Worm (Caenorhabditis elegans): ENCODE data around the gene H12C20.7.

Gene H12C20.7

DNA sequence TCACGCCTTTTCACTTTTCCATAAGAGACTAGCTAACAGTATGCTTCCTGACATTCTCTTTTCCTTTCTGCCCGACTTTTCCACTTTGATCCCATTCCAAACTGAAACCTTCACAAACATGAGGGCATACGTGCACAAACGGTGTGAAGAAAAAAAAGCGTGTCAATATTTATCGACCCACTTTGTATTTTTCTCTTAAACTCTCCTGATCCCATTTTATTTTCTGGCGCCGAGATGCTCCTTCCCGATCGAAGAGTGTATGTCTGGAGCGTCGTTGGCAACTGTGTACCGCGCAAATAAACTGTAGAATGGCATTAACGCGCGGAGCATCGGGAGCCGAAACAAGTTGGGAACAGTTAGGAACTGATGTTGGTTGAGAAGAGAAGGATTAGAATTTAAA is 43.2 kb downstream of the H12C20.7 start:
- TF ChIP-seq zag-1 (tag; optimal IDR thresholded peaks at IDR 0.05) (no peak), alr-1 (tag; optimal IDR thresholded peaks at IDR 0.05) (no peak), sma-9 (GFP tag; optimal IDR thresholded peaks at IDR 0.05) (peak; percentile 44), sma-9 (tag; optimal IDR thresholded peaks at IDR 0.05) (no peak), F13H6.1 (tag; optimal IDR thresholded peaks at IDR 0.05) (peak; percentile 82), nhr-129 (tag; optimal IDR thresholded peaks at IDR 0.05) (peak; percentile 41)

- TF ChIP-seq dmd-4 (tag; optimal IDR thresholded peaks at IDR 0.05) (no peak), snpc-4 (tag; optimal IDR thresholded peaks at IDR 0.05) (no peak), nhr-129 (tag; optimal IDR thresholded peaks at IDR 0.05) (peak; percentile 13), nhr-25 (tag; optimal IDR thresholded peaks at IDR 0.05) (peak; percentile 30), unc-55 (GFP tag; optimal IDR thresholded peaks at IDR 0.05) (no peak)
These were observed 44.0 kb downstream of the H12C20.7 start for ce11 chrV:11528633-11529327.

ce11 chrV:11527531-11527930 is 45.3 kb downstream of the H12C20.7 start, which contains the start of gene ccch-1:
ccch-1 (plus strand) TSS chrV:11527831.
- no peak for TF ChIP-seq peb-1 (tag; optimal IDR thresholded peaks at IDR 0.05)
- TF ChIP-seq ZK546.5 (tag; optimal IDR thresholded peaks at IDR 0.05) = no peak
- TF ChIP-seq mbf-1 (tag; optimal IDR thresholded peaks at IDR 0.05) = no peak
- TF ChIP-seq lsy-2 (tag; optimal IDR thresholded peaks at IDR 0.05) = no peak
- TF ChIP-seq F13H6.1 (tag; optimal IDR thresholded peaks at IDR 0.05) = no peak

ce11 chrV:11526927-11527491 is 45.8 kb downstream of the H12C20.7 start:
- TF ChIP-seq nhr-12 (tag; optimal IDR thresholded peaks at IDR 0.05) (no peak), nhr-25 (tag; optimal IDR thresholded peaks at IDR 0.05) (peak; percentile 53)

ce11 chrV:11525338-11525737 is 47.5 kb downstream of the H12C20.7 start:
- TF ChIP-seq snpc-4 (tag; optimal IDR thresholded peaks at IDR 0.05) = no peak
- TF ChIP-seq F13H6.1 (tag; optimal IDR thresholded peaks at IDR 0.05) = peak; percentile 59
- peak; percentile 59 for TF ChIP-seq blmp-1 (tag; optimal IDR thresholded peaks at IDR 0.05; ENCODE audit: insufficient read depth)
- TF ChIP-seq nhr-25 (tag; optimal IDR thresholded peaks at IDR 0.05) = peak; percentile 61

- TF ChIP-seq nhr-12 (tag; optimal IDR thresholded peaks at IDR 0.05) (peak; percentile 5), unc-62 (GFP tag; optimal IDR thresholded peaks at IDR 0.05) (peak; percentile 31), nhr-77 (tag; optimal IDR thresholded peaks at IDR 0.05) (peak; percentile 62), lin-11 (tag; optimal IDR thresholded peaks at IDR 0.05) (peak; percentile 79), mab-5 (tag; optimal IDR thresholded peaks at IDR 0.05) (peak; percentile 81), egl-27 (tag; optimal IDR thresholded peaks at IDR 0.05) (peak; percentile 81), Y55F3AM.14 (GFP tag; optimal IDR thresholded peaks at IDR 0.05) (peak; percentile 46), nhr-11 (tag; optimal IDR thresholded peaks at IDR 0.05) (no peak), ZK546.5 (tag; optimal IDR thresholded peaks at IDR 0.05) (no peak), ztf-4 (tag; optimal IDR thresholded peaks at IDR 0.05) (peak; percentile 37), unc-55 (GFP tag; optimal IDR thresholded peaks at IDR 0.05) (peak; percentile 92), nhr-25 (tag; optimal IDR thresholded peaks at IDR 0.05) (peak; percentile 91), nhr-237 (tag; optimal IDR thresholded peaks at IDR 0.05) (peak; percentile 59), F13H6.1 (tag; optimal IDR thresholded peaks at IDR 0.05) (peak; percentile 86), ama-1 (optimal IDR thresholded peaks at IDR 0.05) (no peak), peb-1 (tag; optimal IDR thresholded peaks at IDR 0.05) (no peak), ceh-16 (tag; optimal IDR thresholded peaks at IDR 0.05) (no peak), zag-1 (tag; optimal IDR thresholded peaks at IDR 0.05) (peak; percentile 58), snpc-4 (tag; optimal IDR thresholded peaks at IDR 0.05) (peak; percentile 55), blmp-1 (tag; optimal IDR thresholded peaks at IDR 0.05; ENCODE audit: insufficient read depth) (peak; percentile 41), lsy-2 (tag; optimal IDR thresholded peaks at IDR 0.05) (peak; percentile 87 to 93), mdl-1 (tag; optimal IDR thresholded peaks at IDR 0.05) (peak in 1 of 2 experiments; percentile 60), nhr-10 (tag; optimal IDR thresholded peaks at IDR 0.05) (peak; percentile 36), elt-3 (tag; optimal IDR thresholded peaks at IDR 0.05) (no peak), sma-3 (GFP tag; optimal IDR thresholded peaks at IDR 0.05) (peak; percentile 83), sma-9 (GFP tag; optimal IDR thresholded peaks at IDR 0.05) (peak; percentile 95), sma-9 (tag; optimal IDR thresholded peaks at IDR 0.05) (no peak), alr-1 (tag; optimal IDR thresholded peaks at IDR 0.05) (no peak), fos-1 (tag; optimal IDR thresholded peaks at IDR 0.05) (peak; percentile 52), sem-4 (tag; optimal IDR thresholded peaks at IDR 0.05) (peak; percentile 63), nhr-6 (tag; optimal IDR thresholded peaks at IDR 0.05) (peak; percentile 49), C34F6.9 (tag; optimal IDR thresholded peaks at IDR 0.05) (peak; percentile 91), R02D3.7 (tag; optimal IDR thresholded peaks at IDR 0.05) (peak; percentile 58), nhr-21 (tag; optimal IDR thresholded peaks at IDR 0.05) (peak; percentile 75), lin-13 (GFP tag; optimal IDR thresholded peaks at IDR 0.05) (peak; percentile 84), gmeb-1 (tag; optimal IDR thresholded peaks at IDR 0.05) (peak; percentile 99), unc-39 (tag; optimal IDR thresholded peaks at IDR 0.05) (no peak)
These were observed 51.3 kb downstream of the H12C20.7 start, which contains the start of gene pafo-1 for ce11 chrV:11521448-11521847. pafo-1 (plus strand) TSS chrV:11521703.

All from whole organism, L2 larva.